Worm (Caenorhabditis elegans) whole organism, early embryonic: ENCODE data around the gene K02B2.6.

Experiments used
- ama-1 ChIP-seq: fragments of 150-350 bp; optimal IDR thresholded peaks from 2 replicates; lab custom pipeline; 2014
- ceh-36 ChIP-seq: sonication (generic microtip); optimal IDR thresholded peaks from 2 replicates; lab custom pipeline; 2016; ENCODE audit warnings: missing genetic modification characterization, inconsistent platforms, missing compliant biosample characterization
- flt-1 ChIP-seq: fragments of 200-800 bp; sonication (Bioruptor generic); IDR thresholded peaks from 2 replicates; pipeline ENCODE4 v1.3.6; 2022; ENCODE audit warnings: missing genetic modification characterization, missing compliant biosample characterization
- scrt-1 ChIP-seq: fragments of 200-800 bp; sonication (Bioruptor generic); IDR thresholded peaks from 2 replicates; pipeline ENCODE4 v1.3.6; 2022; ENCODE audit warnings: missing genetic modification characterization, missing compliant biosample characterization
- sea-1 ChIP-seq: fragments of 200-800 bp; sonication (Bioruptor generic); conservative IDR thresholded peaks from 2 replicates; pipeline ENCODE4 v1.3.6; 2022; ENCODE audit warnings: missing genetic modification characterization, missing compliant biosample characterization
- tbx-11 ChIP-seq: fragments of 200-800 bp; sonication (Bioruptor generic); IDR thresholded peaks from 2 replicates; pipeline ENCODE4 v1.3.6; 2022; ENCODE audit warnings: missing genetic modification characterization, missing compliant biosample characterization

DNA sequence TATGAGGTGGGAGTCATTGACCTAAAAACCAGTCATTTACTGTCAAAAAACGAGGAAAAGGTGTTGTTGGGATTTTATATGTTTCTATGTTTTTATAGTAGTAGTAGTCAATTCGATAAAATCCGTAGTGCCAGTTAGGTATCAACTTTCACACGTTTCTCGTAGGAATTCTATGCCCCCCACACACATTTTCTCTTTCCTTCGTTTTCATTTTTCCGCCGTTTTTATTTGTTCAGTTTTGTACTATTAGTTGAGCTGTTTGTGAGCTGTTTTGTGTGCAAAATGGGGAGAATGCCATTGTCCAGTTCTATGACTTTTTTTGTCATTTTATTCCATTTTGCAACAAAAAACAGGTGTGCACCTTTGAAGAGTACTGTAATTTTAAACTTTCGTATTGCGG lies 13.4 kb downstream of the K02B2.6 start:
- no peak for TF ChIP-seq ceh-36 (tag; lab: Kevin White, UChicago)
- TF ChIP-seq sea-1 (GFP tag; lab: Robert Waterston, UW) = no peak
- no peak for TF ChIP-seq tbx-11 (GFP tag; lab: Robert Waterston, UW)
- no peak for TF ChIP-seq flt-1
- no peak for TF ChIP-seq scrt-1
- no peak for TF ChIP-seq ama-1
